Fruit fly (Drosophila melanogaster) whole organism: Measurements from ENCODE around the gene msl-2.

Source experiments
- CG8478 ChIP-seq: fragments of >200 bp; optimal IDR thresholded peaks from 2 replicates; lab custom pipeline; 2018; ENCODE audit warnings: inconsistent platforms
- EcR ChIP-seq, 2 experiments: fragments of >200 bp; optimal IDR thresholded peaks; 2 replicates each; lab custom pipeline; 2017; ENCODE audit warnings: missing biosample characterization in 2 of 2, missing genetic modification characterization in 2 of 2, missing genetic modification reagents in 2 of 2
- usp ChIP-seq: fragments of >200 bp; optimal IDR thresholded peaks from 2 replicates; lab custom pipeline; 2017; ENCODE audit warnings: missing biosample characterization, missing genetic modification characterization, mixed read lengths

DNA sequence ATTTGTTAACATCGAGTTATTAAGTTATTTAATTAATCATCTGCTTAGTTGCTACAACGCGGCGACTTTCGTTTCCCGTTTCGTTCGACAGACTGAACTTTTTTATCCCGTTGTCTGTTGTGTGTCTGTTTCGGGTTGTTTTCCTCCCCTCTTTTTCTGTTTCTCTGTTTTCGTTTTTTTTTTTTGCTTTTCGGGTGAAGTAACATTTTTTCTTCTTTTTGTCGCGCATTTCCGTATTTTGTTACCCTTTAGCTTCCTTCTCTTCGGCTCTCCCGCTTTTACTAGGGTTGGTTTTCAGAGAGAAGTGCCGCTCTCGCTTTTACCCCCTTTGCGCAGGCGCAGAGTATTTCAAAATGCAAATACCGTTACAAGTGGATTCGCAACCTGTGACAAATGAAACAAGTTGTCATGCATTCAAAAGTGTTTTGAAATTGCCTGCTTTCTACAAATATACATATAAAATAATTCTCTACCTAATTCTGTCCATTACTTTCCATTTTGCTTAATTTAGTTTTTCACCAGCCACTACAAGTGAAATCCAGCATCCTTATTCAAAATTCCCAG is 39.2 kb downstream of the msl-2 start, which contains the start of gene Pgant2:
- no peak for TF ChIP-seq EcR (GFP tag; optimal IDR thresholded peaks at IDR 0.05; lab: Kevin White, UChicago)
- TF ChIP-seq CG8478 (lab: Kevin White, UChicago), result no peak
- TF ChIP-seq usp (GFP tag; lab: Kevin White, UChicago), result no peak
